Worm (Caenorhabditis elegans) whole organism, L4/young adult: Measurements from ENCODE around the gene D1086.17.

ENCODE experiments used
- W03F9.2 ChIP-seq: fragments of 150-350 bp; optimal IDR thresholded peaks from 2 replicates; lab custom pipeline; 2014; ENCODE audit warnings: missing biosample characterization, missing genetic modification characterization
- dao-5 ChIP-seq: sonication (generic microtip); optimal IDR thresholded peaks from 2 replicates; lab custom pipeline; 2016; ENCODE audit warnings: missing genotype, missing genetic modification characterization, moderate library complexity, missing compliant biosample characterization
- him-1 ChIP-seq: sonication (generic microtip); optimal IDR thresholded peaks from 2 replicates; lab custom pipeline; 2016; ENCODE audit warnings: missing genotype, missing genetic modification reagents, missing genetic modification characterization, missing compliant biosample characterization

DNA sequence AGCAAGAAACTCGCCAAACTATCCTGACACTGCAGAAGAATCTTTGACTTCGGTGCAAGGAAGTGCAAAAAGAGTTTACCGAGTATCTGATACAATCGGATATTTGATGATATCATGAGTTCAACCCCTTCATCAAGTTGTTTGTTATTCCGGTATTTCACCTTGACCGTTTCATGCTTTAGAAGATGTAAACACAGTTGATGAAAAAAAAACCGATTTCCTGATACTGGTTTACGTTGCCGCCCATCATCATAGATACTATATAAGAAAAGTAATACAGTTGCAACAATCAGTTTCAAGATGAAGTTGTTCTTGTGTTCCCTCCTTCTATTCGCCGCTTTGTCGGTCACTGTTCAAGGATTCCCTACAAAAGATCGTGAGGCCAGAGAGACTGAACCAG is 39.8 kb downstream of the D1086.17 start, which contains the start of gene H39E23.3:
- TF ChIP-seq W03F9.2 (tag; lab: Kevin White, UChicago) (no peak), him-1 (no peak), dao-5 (tag; lab: Kevin White, UChicago) (no peak)
